Fruit fly (Drosophila melanogaster): ENCODE data around the gene sov.

sov gene

dm6 chrX:6803312-6803794 lies 47.2 kb downstream of the sov start, which contains the start of the genes C3G and pod1 (continued):
- TF ChIP-seq Atf-2 (GFP tag; optimal IDR thresholded peaks at IDR 0.05) = no peak
- no peak for TF ChIP-seq Hmx (GFP tag; optimal IDR thresholded peaks at IDR 0.05)
- peak; percentile 21 for TF ChIP-seq Mad (GFP tag; optimal IDR thresholded peaks at IDR 0.05)
- no peak for TF ChIP-seq Bteb2 (GFP tag; optimal IDR thresholded peaks at IDR 0.05)
- peak; percentile 7 for TF ChIP-seq caup (GFP tag; optimal IDR thresholded peaks at IDR 0.05; ENCODE audit: severe bottlenecking)
- peak; percentile 73 for TF ChIP-seq Dp (GFP tag; optimal IDR thresholded peaks at IDR 0.05)
- peak; percentile 90 for TF ChIP-seq Med (GFP tag)
- TF ChIP-seq aop (GFP tag; IDR thresholded peaks at IDR 0.05) = no peak
- no peak for TF ChIP-seq Sox100B (GFP tag; optimal IDR thresholded peaks at IDR 0.05)
- TF ChIP-seq NC2β (GFP tag; optimal IDR thresholded peaks at IDR 0.05) = peak; percentile 47
- TF ChIP-seq seq (GFP tag; IDR thresholded peaks at IDR 0.05) = no peak
- TF ChIP-seq CG33213 (GFP tag; optimal IDR thresholded peaks at IDR 0.05) = peak; percentile 71
- no peak for TF ChIP-seq Deaf1 (tag; optimal IDR thresholded peaks at IDR 0.05)
- no peak for TF ChIP-seq CG8478 (optimal IDR thresholded peaks at IDR 0.05)
- no peak for TF ChIP-seq Nf-YA (GFP tag; IDR thresholded peaks at IDR 0.05)
- no peak for TF ChIP-seq CG18262 (tag; optimal IDR thresholded peaks at IDR 0.05)
- peak; percentile 94 for TF ChIP-seq Dll (GFP tag; IDR thresholded peaks at IDR 0.05; ENCODE audit: partially characterized antibody)
- TF ChIP-seq CG14050 (GFP tag; IDR thresholded peaks at IDR 0.05) = no peak
- TF ChIP-seq amos (GFP tag; IDR thresholded peaks at IDR 0.05; ENCODE audit: partially characterized antibody) = peak; percentile 100
- peak; percentile 58 for TF ChIP-seq CG12391 (tag; optimal IDR thresholded peaks at IDR 0.05)
- TF ChIP-seq psq (GFP tag; optimal IDR thresholded peaks at IDR 0.05) = peak; percentile 8
- peak; percentile 30 for TF ChIP-seq CG11504 (tag; optimal IDR thresholded peaks at IDR 0.05)
- TF ChIP-seq Adf1 (GFP tag; IDR thresholded peaks at IDR 0.05) = no peak
- no peak for TF ChIP-seq CG12071 (GFP tag; optimal IDR thresholded peaks at IDR 0.05)
- TF ChIP-seq gro (GFP tag; optimal IDR thresholded peaks at IDR 0.05) = peak; percentile 71
- TF ChIP-seq CG18476 (GFP tag; optimal IDR thresholded peaks at IDR 0.05) = no peak
- TF ChIP-seq Fer3 (tag; optimal IDR thresholded peaks at IDR 0.05) = no peak
- peak; percentile 33 for TF ChIP-seq CG10543 (GFP tag; optimal IDR thresholded peaks at IDR 0.05)
- peak; percentile 83 for TF ChIP-seq CG9797 (GFP tag; optimal IDR thresholded peaks at IDR 0.05)
- no peak for TF ChIP-seq fd96Cb (tag; optimal IDR thresholded peaks at IDR 0.05)
- no peak for TF ChIP-seq CG15696 (tag; optimal IDR thresholded peaks at IDR 0.05)
- no peak for TF ChIP-seq CG3726 (GFP tag; IDR thresholded peaks at IDR 0.05)
- no peak for TF ChIP-seq CG9215 (GFP tag; IDR thresholded peaks at IDR 0.05)
- TF ChIP-seq tll (GFP tag; optimal IDR thresholded peaks at IDR 0.05) = no peak
- TF ChIP-seq lmd (GFP tag; IDR thresholded peaks at IDR 0.05) = no peak
- TF ChIP-seq CG1024 (GFP tag; IDR thresholded peaks at IDR 0.05) = no peak
- no peak for TF ChIP-seq CG3065 (GFP tag; optimal IDR thresholded peaks at IDR 0.05)
- TF ChIP-seq CG8765 (GFP tag; IDR thresholded peaks at IDR 0.05) = no peak
- TF ChIP-seq otp (GFP tag; IDR thresholded peaks at IDR 0.05) = no peak
- TF ChIP-seq CG31224 (GFP tag; IDR thresholded peaks at IDR 0.05) = no peak
- TF ChIP-seq pnt (GFP tag; optimal IDR thresholded peaks at IDR 0.05) = no peak
- TF ChIP-seq Dref (GFP tag; IDR thresholded peaks at IDR 0.05) = peak; percentile 99
- no peak for TF ChIP-seq Poxn (GFP tag; IDR thresholded peaks at IDR 0.05)
- no peak for TF ChIP-seq ham (GFP tag; IDR thresholded peaks at IDR 0.05)
- TF ChIP-seq CG15479 (GFP tag; optimal IDR thresholded peaks at IDR 0.05) = peak; percentile 82
- TF ChIP-seq wor (GFP tag; IDR thresholded peaks at IDR 0.05) = no peak
- peak; percentile 21 for TF ChIP-seq Side (GFP tag; optimal IDR thresholded peaks at IDR 0.05)
- TF ChIP-seq CG17612 (GFP tag; IDR thresholded peaks at IDR 0.05) = no peak
- peak; percentile 4 for TF ChIP-seq bcd (GFP tag; optimal IDR thresholded peaks at IDR 0.05)
- TF ChIP-seq sqz (GFP tag; optimal IDR thresholded peaks at IDR 0.05) = peak; percentile 32
- no peak for TF ChIP-seq gcm2 (GFP tag; optimal IDR thresholded peaks at IDR 0.05)
